Worm (Caenorhabditis elegans) whole organism, early embryonic: ENCODE data around the gene fbxa-144.

Source experiments
- F13C5.2 ChIP-seq: sonication (generic microtip); optimal IDR thresholded peaks from 2 replicates; lab custom pipeline; 2017; ENCODE audit warnings: mild to moderate bottlenecking, missing genetic modification characterization, inconsistent platforms, missing compliant biosample characterization
- ama-1 ChIP-seq: fragments of 150-350 bp; optimal IDR thresholded peaks from 2 replicates; lab custom pipeline; 2014
- ceh-13 ChIP-seq: fragments of 200-800 bp; sonication (Bioruptor generic); optimal IDR thresholded peaks from 2 replicates; lab custom pipeline; 2018; ENCODE audit warnings: mild to moderate bottlenecking, missing genetic modification characterization, missing compliant biosample characterization
- ceh-36 ChIP-seq: sonication (generic microtip); optimal IDR thresholded peaks from 2 replicates; lab custom pipeline; 2016; ENCODE audit warnings: missing genetic modification characterization, inconsistent platforms, missing compliant biosample characterization
- ets-7 ChIP-seq: sonication (generic microtip); optimal IDR thresholded peaks from 2 replicates; lab custom pipeline; 2016; ENCODE audit warnings: missing genotype, missing genetic modification characterization, missing compliant biosample characterization
- hmg-4 ChIP-seq: fragments of 200-800 bp; sonication (Bioruptor generic); optimal IDR thresholded peaks from 2 replicates; lab custom pipeline; 2018; ENCODE audit warnings: mild to moderate bottlenecking, missing genetic modification characterization, missing compliant biosample characterization
- hnd-1 ChIP-seq: sonication (generic microtip); optimal IDR thresholded peaks from 2 replicates; lab custom pipeline; 2016; ENCODE audit warnings: missing genetic modification characterization, missing compliant biosample characterization
- pes-1 ChIP-seq: fragments of 200-800 bp; sonication (Bioruptor generic); IDR thresholded peaks from 2 replicates; pipeline ENCODE4 v1.3.6; 2022; ENCODE audit warnings: missing genetic modification reagents, missing genetic modification characterization, missing compliant biosample characterization
- sea-1 ChIP-seq: fragments of 200-800 bp; sonication (Bioruptor generic); conservative IDR thresholded peaks from 2 replicates; pipeline ENCODE4 v1.3.6; 2022; ENCODE audit warnings: missing genetic modification characterization, missing compliant biosample characterization
- tbx-37 ChIP-seq: fragments of 200-800 bp; sonication (Bioruptor generic); conservative IDR thresholded peaks from 2 replicates; pipeline ENCODE4 v1.3.6; 2022; ENCODE audit warnings: missing genetic modification reagents, missing genetic modification characterization, missing compliant biosample characterization

fbxa-144 gene

DNA sequence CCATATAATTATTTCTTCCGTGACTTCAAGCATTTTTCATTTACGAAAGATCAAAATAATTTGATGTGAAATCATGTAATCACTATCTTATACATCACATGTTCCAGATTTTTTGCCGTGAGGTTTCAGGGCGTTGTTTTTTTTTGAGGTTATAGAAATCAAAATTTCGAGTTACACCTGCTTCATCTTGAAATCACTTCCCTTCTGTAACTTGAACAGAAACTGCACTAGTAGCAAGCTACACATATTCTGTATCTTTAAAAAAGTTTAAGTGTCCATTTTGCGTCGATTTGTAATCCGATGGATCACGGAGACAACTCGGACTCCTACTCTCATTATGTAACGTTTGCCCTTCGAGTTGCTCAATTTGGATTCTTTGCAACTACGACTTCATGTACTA lies 41.9 kb downstream of the fbxa-144 start, which contains the start of gene F22B8.3:
TSS of gene F22B8.3 (plus strand) at position 301 of the 400 bp plus-strand sequence.
- no peak for TF ChIP-seq sea-1 (GFP tag; lab: Robert Waterston, UW)
- no peak for TF ChIP-seq ets-7 (tag; lab: Kevin White, UChicago)
- TF ChIP-seq hnd-1 (tag; lab: Kevin White, UChicago): no peak
- no peak for TF ChIP-seq hmg-4
- TF ChIP-seq tbx-37 (GFP tag; lab: Robert Waterston, UW): no peak
- no peak for TF ChIP-seq ceh-36 (tag; lab: Kevin White, UChicago)
- TF ChIP-seq F13C5.2 (tag; lab: Kevin White, UChicago): no peak
- no peak for TF ChIP-seq ceh-13
- TF ChIP-seq ama-1 (lab: Kevin White, UChicago): no peak
- TF ChIP-seq pes-1 (GFP tag; lab: Robert Waterston, UW): no peak
